Fruit fly (Drosophila melanogaster): ENCODE data around the gene CtsL4.

Gene CtsL4

dm6 chr2L:10386208-10386805, 29.9 kb upstream of the CtsL4 start, which contains the start of the genes Cdk1 and mRpS7 (continued):
- TF ChIP-seq Camta (GFP tag; optimal IDR thresholded peaks at IDR 0.05) (peak; percentile 57), Lpt (GFP tag; optimal IDR thresholded peaks at IDR 0.05) (no peak), hbn (GFP tag; IDR thresholded peaks at IDR 0.05; ENCODE audit: partially characterized antibody) (no peak), oc (tag; optimal IDR thresholded peaks at IDR 0.05) (no peak), CG1647 (GFP tag; optimal IDR thresholded peaks at IDR 0.05) (no peak), Antp (GFP tag; optimal IDR thresholded peaks at IDR 0.05) (peak; percentile 43), dan (GFP tag; IDR thresholded peaks at IDR 0.05) (no peak), slp2 (GFP tag; optimal IDR thresholded peaks at IDR 0.05) (peak; percentile 50), CG13296 (GFP tag; optimal IDR thresholded peaks at IDR 0.05) (peak; percentile 54), CG18262 (tag; optimal IDR thresholded peaks at IDR 0.05) (peak; percentile 84), CG12219 (GFP tag; optimal IDR thresholded peaks at IDR 0.05) (peak; percentile 33), CG11504 (tag; optimal IDR thresholded peaks at IDR 0.05) (peak; percentile 85), grn (GFP tag; optimal IDR thresholded peaks at IDR 0.05) (no peak), Myb (GFP tag; optimal IDR thresholded peaks at IDR 0.05) (peak; percentile 40), CG15073 (GFP tag; optimal IDR thresholded peaks at IDR 0.05) (no peak), Hr3 (GFP tag; optimal IDR thresholded peaks at IDR 0.05) (peak; percentile 80), Mad (GFP tag; optimal IDR thresholded peaks at IDR 0.05) (peak; percentile 40), fu2 (GFP tag; optimal IDR thresholded peaks at IDR 0.05) (peak; percentile 29), CG18764 (GFP tag; optimal IDR thresholded peaks at IDR 0.05) (no peak), caup (GFP tag; optimal IDR thresholded peaks at IDR 0.05; ENCODE audit: severe bottlenecking) (peak; percentile 52), MBD-R2 (GFP tag; IDR thresholded peaks at IDR 0.05) (0 out of 2 replicates have a peak, but pooled peaks have one; percentile 18), CG10267 (tag; optimal IDR thresholded peaks at IDR 0.05) (peak; percentile 74), Oaz (GFP tag; IDR thresholded peaks at IDR 0.05) (peak; percentile 45), ham (GFP tag; IDR thresholded peaks at IDR 0.05) (no peak), tll (GFP tag; optimal IDR thresholded peaks at IDR 0.05) (peak in 1 of 2 experiments; percentile 9), Ptx1 (GFP tag; IDR thresholded peaks at IDR 0.05) (peak; percentile 65), CG3726 (GFP tag; IDR thresholded peaks at IDR 0.05) (0 out of 3 replicates have a peak, but pooled peaks have one; percentile 54), CG43689 (GFP tag; IDR thresholded peaks at IDR 0.05) (no peak), CG14667 (GFP tag; IDR thresholded peaks at IDR 0.05) (no peak; the same call in 1 of the 2 replicates), CG18011 (GFP tag; optimal IDR thresholded peaks at IDR 0.05) (peak; percentile 9), CG8290 (GFP tag; optimal IDR thresholded peaks at IDR 0.05) (peak; percentile 43), CG8290 (tag; optimal IDR thresholded peaks at IDR 0.05) (peak in 1 of 2 experiments; percentile 19), fd96Cb (tag; optimal IDR thresholded peaks at IDR 0.05) (peak; percentile 77), CG14050 (GFP tag; IDR thresholded peaks at IDR 0.05) (peak; percentile 41; the same call in 1 of the 3 replicates), sqz (GFP tag; optimal IDR thresholded peaks at IDR 0.05) (peak; percentile 39), danr (GFP tag; IDR thresholded peaks at IDR 0.05) (no peak), HLH54F (GFP tag; optimal IDR thresholded peaks at IDR 0.05) (peak; percentile 64), run (tag; optimal IDR thresholded peaks at IDR 0.05) (no peak), CG6765 (GFP tag; optimal IDR thresholded peaks at IDR 0.05) (no peak), ind (GFP tag; optimal IDR thresholded peaks at IDR 0.05) (peak; percentile 77), sob (GFP tag; IDR thresholded peaks at IDR 0.05) (peak; percentile 54; the same call in 1 of the 2 replicates), fd102C (GFP tag; optimal IDR thresholded peaks at IDR 0.05) (no peak), CG6689 (GFP tag; IDR thresholded peaks at IDR 0.05) (peak; percentile 78; the same call in 1 of the 2 replicates), CG4328 (GFP tag; optimal IDR thresholded peaks at IDR 0.05) (no peak), CG8944 (GFP tag; optimal IDR thresholded peaks at IDR 0.05) (peak; percentile 42), sr (GFP tag; IDR thresholded peaks at IDR 0.05) (no peak), Awh (GFP tag; IDR thresholded peaks at IDR 0.05) (peak; percentile 54; the same call in 1 of the 2 replicates), NK7.1 (GFP tag; optimal IDR thresholded peaks at IDR 0.05) (no peak), tio (GFP tag; optimal IDR thresholded peaks at IDR 0.05) (peak; percentile 74), ab (GFP tag; optimal IDR thresholded peaks at IDR 0.05) (no peak), Dip2 (GFP tag; IDR thresholded peaks at IDR 0.05) (no peak)
